Worm (Caenorhabditis elegans): ENCODE results near the gene R03D7.8.

The R03D7.8 gene

DNA sequence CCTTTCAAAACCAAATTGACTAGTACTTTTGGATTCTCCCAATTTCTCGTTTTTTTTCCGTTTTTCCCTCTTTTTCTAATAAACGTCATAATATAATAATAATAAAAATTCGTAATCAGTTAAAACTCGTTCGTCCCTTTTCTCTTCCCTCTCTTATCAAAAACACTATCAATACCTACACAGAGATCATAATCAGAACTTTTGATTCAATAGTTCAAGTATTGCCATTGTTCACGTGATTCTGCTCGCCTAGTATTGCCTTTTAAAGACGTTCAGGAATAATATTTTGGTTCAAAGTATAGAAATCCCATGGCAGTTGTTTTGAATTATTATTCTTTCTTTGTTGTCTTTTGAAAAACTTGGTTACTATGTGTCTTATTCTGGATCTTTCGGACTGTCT lies 32.0 kb downstream of the R03D7.8 start (continued):
- no peak for TF ChIP-seq lin-15B (tag; optimal IDR thresholded peaks at IDR 0.05)
- TF ChIP-seq ZK337.2 (GFP tag; IDR thresholded peaks at IDR 0.05) = no peak
- TF ChIP-seq zip-2 (tag; optimal IDR thresholded peaks at IDR 0.05) = no peak
- no peak for TF ChIP-seq nhr-111 (GFP tag; optimal IDR thresholded peaks at IDR 0.05)
- TF ChIP-seq mep-1 (tag; optimal IDR thresholded peaks at IDR 0.05) = peak; percentile 63
- no peak for TF ChIP-seq egl-43 (GFP tag; IDR thresholded peaks at IDR 0.05)
- TF ChIP-seq saeg-2 (GFP tag; IDR thresholded peaks at IDR 0.05) = peak; percentile 21; the same call in 1 of the 2 replicates
- peak in 1 of 2 experiments; percentile 82 for TF ChIP-seq mdl-1 (tag; optimal IDR thresholded peaks at IDR 0.05)
- peak; percentile 93 for TF ChIP-seq dve-1 (tag; optimal IDR thresholded peaks at IDR 0.05; ENCODE audit: insufficient read depth)
- no peak for TF ChIP-seq madf-9 (GFP tag; conservative IDR thresholded peaks at IDR 0.05)
- peak; percentile 83 for TF ChIP-seq aha-1 (tag)
- no peak for TF ChIP-seq F49E8.2 (tag; optimal IDR thresholded peaks at IDR 0.05; ENCODE audit: borderline replicate concordance)
- TF ChIP-seq daf-19 (GFP tag; conservative IDR thresholded peaks at IDR 0.05) = no peak
- TF ChIP-seq snpc-4 (tag; optimal IDR thresholded peaks at IDR 0.05) = no peak
- TF ChIP-seq nhr-10 (tag; optimal IDR thresholded peaks at IDR 0.05) = peak; percentile 28
- no peak for TF ChIP-seq snpc-1.2 (GFP tag; IDR thresholded peaks at IDR 0.05)
- no peak for TF ChIP-seq F44E2.7 (GFP tag; IDR thresholded peaks at IDR 0.05)
- no peak for TF ChIP-seq zfp-3 (GFP tag; conservative IDR thresholded peaks at IDR 0.05)
- TF ChIP-seq jun-1 (tag; optimal IDR thresholded peaks at IDR 0.05) = no peak
- no peak for TF ChIP-seq lin-38 (GFP tag; IDR thresholded peaks at IDR 0.05)
- TF ChIP-seq unc-39 (tag; optimal IDR thresholded peaks at IDR 0.05) = no peak
- peak; percentile 37 for TF ChIP-seq nhr-102 (tag; optimal IDR thresholded peaks at IDR 0.05)
- TF ChIP-seq php-3 (GFP tag; IDR thresholded peaks at IDR 0.05) = peak; percentile 91
- no peak for TF ChIP-seq F26F4.8 (GFP tag; conservative IDR thresholded peaks at IDR 0.05)
- no peak for TF ChIP-seq T20F7.1 (GFP tag; optimal IDR thresholded peaks at IDR 0.05)
- no peak for TF ChIP-seq daf-8 (GFP tag; IDR thresholded peaks at IDR 0.05)
- peak; percentile 78 for TF ChIP-seq hlh-30 (tag; optimal IDR thresholded peaks at IDR 0.05; ENCODE audit: insufficient read depth)
- TF ChIP-seq skn-1 (tag; optimal IDR thresholded peaks at IDR 0.05) = no peak
- no peak for TF ChIP-seq ceh-82 (tag; optimal IDR thresholded peaks at IDR 0.05)
- TF ChIP-seq spr-1 (tag; optimal IDR thresholded peaks at IDR 0.05) = no peak
- TF ChIP-seq mxl-3 (GFP tag; optimal IDR thresholded peaks at IDR 0.05) = no peak
- TF ChIP-seq unc-62 (GFP tag; optimal IDR thresholded peaks at IDR 0.05 in 1 of 2) = no peak
- no peak for TF ChIP-seq unc-62 (tag; optimal IDR thresholded peaks at IDR 0.05)
- TF ChIP-seq ztf-7 (tag; optimal IDR thresholded peaks at IDR 0.05) = no peak
- TF ChIP-seq dmd-6 (GFP tag; IDR thresholded peaks at IDR 0.05) = peak; percentile 89
- no peak for TF ChIP-seq ceh-32 (tag; optimal IDR thresholded peaks at IDR 0.05; ENCODE audit: poor library complexity)
- no peak for TF ChIP-seq nhr-42 (GFP tag; IDR thresholded peaks at IDR 0.05)
- TF ChIP-seq daf-16 (GFP tag; optimal IDR thresholded peaks at IDR 0.05) = no peak
- peak; percentile 98 for TF ChIP-seq daf-16 (tag; optimal IDR thresholded peaks at IDR 0.05)
- no peak for TF ChIP-seq T26A8.4 (GFP tag; IDR thresholded peaks at IDR 0.05)
- TF ChIP-seq ZK546.5 (tag; optimal IDR thresholded peaks at IDR 0.05) = no peak
- TF ChIP-seq dpl-1 (GFP tag; optimal IDR thresholded peaks at IDR 0.05) = no peak
- TF ChIP-seq ceh-20 (GFP tag; IDR thresholded peaks at IDR 0.05) = no peak
- no peak for TF ChIP-seq aly-2 (tag; optimal IDR thresholded peaks at IDR 0.05)
- peak in 1 of 2 experiments; percentile 32 for TF ChIP-seq lsy-2 (tag; optimal IDR thresholded peaks at IDR 0.05)
- no peak for TF ChIP-seq dmd-9 (GFP tag; IDR thresholded peaks at IDR 0.05)
- no peak for TF ChIP-seq ceh-44 (GFP tag; IDR thresholded peaks at IDR 0.05)
- TF ChIP-seq nhr-11 (tag; optimal IDR thresholded peaks at IDR 0.05) = no peak
- TF ChIP-seq daf-12 (tag; optimal IDR thresholded peaks at IDR 0.05) = no peak
- peak; percentile 93 for TF ChIP-seq pqm-1 (tag; optimal IDR thresholded peaks at IDR 0.05)
- no peak for TF ChIP-seq zag-1 (tag; optimal IDR thresholded peaks at IDR 0.05)
- TF ChIP-seq hif-1 (tag; optimal IDR thresholded peaks at IDR 0.05) = peak in 1 of 2 experiments; percentile 56
- no peak for TF ChIP-seq ceh-62 (tag; optimal IDR thresholded peaks at IDR 0.05)

Measured in whole organism, L4 larva.